Worm (Caenorhabditis elegans): ENCODE results near the gene msp-64.

msp-64 gene

ce11 chrII:5841866-5842265, 31.7 kb upstream of the msp-64 start, which contains the start of gene nep-25:
Gene nep-25 (plus strand): TSS chrII:5842240.
- TF ChIP-seq hmg-11 (tag; optimal IDR thresholded peaks at IDR 0.05): no peak
- no peak for TF ChIP-seq jun-1 (tag; optimal IDR thresholded peaks at IDR 0.05)
- TF ChIP-seq nfya-1 (tag; optimal IDR thresholded peaks at IDR 0.05; ENCODE audit: insufficient read depth): no peak
- no peak for TF ChIP-seq fkh-10 (GFP tag; optimal IDR thresholded peaks at IDR 0.05)
- TF ChIP-seq nhr-25 (tag; optimal IDR thresholded peaks at IDR 0.05): no peak
- no peak for TF ChIP-seq fos-1 (tag; optimal IDR thresholded peaks at IDR 0.05)
- no peak for TF ChIP-seq snpc-4 (tag; optimal IDR thresholded peaks at IDR 0.05)
- no peak for TF ChIP-seq nhr-237 (tag; optimal IDR thresholded peaks at IDR 0.05)
- no peak for TF ChIP-seq ama-1 (optimal IDR thresholded peaks at IDR 0.05)
- TF ChIP-seq R02D3.7 (tag; optimal IDR thresholded peaks at IDR 0.05): no peak
- TF ChIP-seq egl-27 (tag; optimal IDR thresholded peaks at IDR 0.05): no peak
- no peak for TF ChIP-seq elt-1 (tag; optimal IDR thresholded peaks at IDR 0.05)
- TF ChIP-seq nhr-28 (tag; optimal IDR thresholded peaks at IDR 0.05): no peak
- no peak for TF ChIP-seq daf-12 (tag; optimal IDR thresholded peaks at IDR 0.05)
- no peak for TF ChIP-seq egl-5 (tag; optimal IDR thresholded peaks at IDR 0.05)
- no peak for TF ChIP-seq nhr-43 (tag; optimal IDR thresholded peaks at IDR 0.05; ENCODE audit: poor library complexity, severe bottlenecking)

ce11 chrII:5841053-5841547, 31.0 kb upstream of the msp-64 start, which contains the start of gene lec-5:
Gene lec-5 (minus strand): TSS chrII:5841103.
- peak; percentile 9 for TF ChIP-seq lin-39 (tag; optimal IDR thresholded peaks at IDR 0.05)
- TF ChIP-seq mml-1 (tag; optimal IDR thresholded peaks at IDR 0.05): no peak

- no peak for TF ChIP-seq jun-1 (tag; optimal IDR thresholded peaks at IDR 0.05)
- peak; percentile 28 for TF ChIP-seq nfya-1 (tag; optimal IDR thresholded peaks at IDR 0.05; ENCODE audit: insufficient read depth)
- peak; percentile 4 for TF ChIP-seq lin-15B (tag; optimal IDR thresholded peaks at IDR 0.05)
- TF ChIP-seq ama-1 (optimal IDR thresholded peaks at IDR 0.05): peak; percentile 6
- no peak for TF ChIP-seq unc-62 (GFP tag; optimal IDR thresholded peaks at IDR 0.05)
- TF ChIP-seq nhr-12 (tag; optimal IDR thresholded peaks at IDR 0.05): no peak
- TF ChIP-seq egl-27 (tag; optimal IDR thresholded peaks at IDR 0.05): no peak
- TF ChIP-seq pha-4 (tag; optimal IDR thresholded peaks at IDR 0.05): peak; percentile 25
- TF ChIP-seq mdl-1 (tag; optimal IDR thresholded peaks at IDR 0.05): no peak
- peak; percentile 42 for TF ChIP-seq hmg-11 (tag; optimal IDR thresholded peaks at IDR 0.05)
- peak; percentile 88 for TF ChIP-seq R02D3.7 (tag; optimal IDR thresholded peaks at IDR 0.05)
- peak; percentile 0 for TF ChIP-seq snpc-4 (tag; optimal IDR thresholded peaks at IDR 0.05)
- no peak for TF ChIP-seq fkh-10 (GFP tag; optimal IDR thresholded peaks at IDR 0.05)
- no peak for TF ChIP-seq nhr-23 (tag; optimal IDR thresholded peaks at IDR 0.05)
- no peak for TF ChIP-seq nhr-28 (tag; optimal IDR thresholded peaks at IDR 0.05)
- TF ChIP-seq elt-3 (tag; optimal IDR thresholded peaks at IDR 0.05): no peak
Observed at ce11 chrII:5839227-5839626, 29.1 kb upstream of the msp-64 start, which contains the start of gene ZK1248.19. Gene ZK1248.19 (minus strand): TSS chrII:5839414.

ce11 chrII:5838453-5838852, 28.3 kb upstream of the msp-64 start, which contains the start of gene ZK1248.15:
Gene ZK1248.15 (minus strand): TSS chrII:5838553.
- TF ChIP-seq sea-2 (GFP tag; optimal IDR thresholded peaks at IDR 0.05): no peak
- no peak for TF ChIP-seq tbx-2 (tag; optimal IDR thresholded peaks at IDR 0.05)
- TF ChIP-seq nhr-43 (tag; optimal IDR thresholded peaks at IDR 0.05; ENCODE audit: poor library complexity, severe bottlenecking): no peak
- TF ChIP-seq mdl-1 (tag; optimal IDR thresholded peaks at IDR 0.05): no peak
- no peak for TF ChIP-seq nhr-12 (tag; optimal IDR thresholded peaks at IDR 0.05)
- no peak for TF ChIP-seq ceh-82 (tag; optimal IDR thresholded peaks at IDR 0.05)
- TF ChIP-seq nhr-67 (tag; optimal IDR thresholded peaks at IDR 0.05): no peak
- TF ChIP-seq ceh-16 (tag; optimal IDR thresholded peaks at IDR 0.05): no peak
- no peak for TF ChIP-seq snpc-4 (tag; optimal IDR thresholded peaks at IDR 0.05)
- no peak for TF ChIP-seq pqm-1 (tag; optimal IDR thresholded peaks at IDR 0.05)
- no peak for TF ChIP-seq nfya-1 (tag; optimal IDR thresholded peaks at IDR 0.05; ENCODE audit: insufficient read depth)
- no peak for TF ChIP-seq R02D3.7 (tag; optimal IDR thresholded peaks at IDR 0.05)
- no peak for TF ChIP-seq fkh-2 (tag; optimal IDR thresholded peaks at IDR 0.05)
- TF ChIP-seq fkh-10 (GFP tag; optimal IDR thresholded peaks at IDR 0.05): no peak
- no peak for TF ChIP-seq pha-4 (tag; optimal IDR thresholded peaks at IDR 0.05)

- TF ChIP-seq daf-12 (tag; optimal IDR thresholded peaks at IDR 0.05): no peak
- TF ChIP-seq mml-1 (tag; optimal IDR thresholded peaks at IDR 0.05): no peak
- TF ChIP-seq snpc-4 (tag; optimal IDR thresholded peaks at IDR 0.05): peak; percentile 29
- TF ChIP-seq nhr-23 (tag; optimal IDR thresholded peaks at IDR 0.05): no peak
- no peak for TF ChIP-seq ama-1 (optimal IDR thresholded peaks at IDR 0.05)
- no peak for TF ChIP-seq R02D3.7 (tag; optimal IDR thresholded peaks at IDR 0.05)
- no peak for TF ChIP-seq ceh-82 (tag; optimal IDR thresholded peaks at IDR 0.05)
- TF ChIP-seq nfya-1 (tag; optimal IDR thresholded peaks at IDR 0.05; ENCODE audit: insufficient read depth): peak; percentile 60
- no peak for TF ChIP-seq ceh-28 (tag; optimal IDR thresholded peaks at IDR 0.05)
- peak; percentile 22 for TF ChIP-seq fkh-10 (GFP tag; optimal IDR thresholded peaks at IDR 0.05)
- no peak for TF ChIP-seq elt-1 (tag; optimal IDR thresholded peaks at IDR 0.05)
- no peak for TF ChIP-seq nhr-11 (tag; optimal IDR thresholded peaks at IDR 0.05)
- peak; percentile 52 for TF ChIP-seq lin-15B (tag; optimal IDR thresholded peaks at IDR 0.05)
- TF ChIP-seq nhr-77 (tag; optimal IDR thresholded peaks at IDR 0.05): no peak
- no peak for TF ChIP-seq ZK546.5 (tag; optimal IDR thresholded peaks at IDR 0.05)
- no peak for TF ChIP-seq fos-1 (tag; optimal IDR thresholded peaks at IDR 0.05)
- no peak for TF ChIP-seq nhr-43 (tag; optimal IDR thresholded peaks at IDR 0.05; ENCODE audit: poor library complexity, severe bottlenecking)
- no peak for TF ChIP-seq ceh-16 (tag; optimal IDR thresholded peaks at IDR 0.05)
- TF ChIP-seq eor-1 (tag; optimal IDR thresholded peaks at IDR 0.05): no peak
- no peak for TF ChIP-seq nhr-237 (tag; optimal IDR thresholded peaks at IDR 0.05)
- peak; percentile 72 for TF ChIP-seq pha-4 (tag; optimal IDR thresholded peaks at IDR 0.05)
- peak; percentile 47 for TF ChIP-seq elt-2 (tag; optimal IDR thresholded peaks at IDR 0.05)
- TF ChIP-seq egl-27 (tag; optimal IDR thresholded peaks at IDR 0.05): no peak
Observed at ce11 chrII:5836153-5836719, 26.1 kb upstream of the msp-64 start, which contains the start of gene fzo-1. Gene fzo-1 (minus strand): TSS chrII:5836203.

All from whole organism, L3 larva.